Fruit fly (Drosophila melanogaster): ENCODE measurements around the gene CG42238.
A peak's percentile ranks its signal among the peaks of the same experiment; 100 is the strongest.

The CG42238 gene

dm6 chr2L:21038723-21039122 lies 13.2 kb downstream of the CG42238 start (continued):
- peak in 1 of 2 experiments; percentile 79 for TF ChIP-seq bsh (GFP tag; optimal IDR thresholded peaks at IDR 0.05)
- TF ChIP-seq H15 (GFP tag; IDR thresholded peaks at IDR 0.05), result 0 out of 3 replicates have a peak, but pooled peaks have one; percentile 49
- no peak for TF ChIP-seq inv (GFP tag; IDR thresholded peaks at IDR 0.05; ENCODE audit: partially characterized antibody)
- peak; percentile 75 for TF ChIP-seq slbo (GFP tag; IDR thresholded peaks at IDR 0.05)
- no peak for TF ChIP-seq kah (GFP tag; optimal IDR thresholded peaks at IDR 0.05)
- TF ChIP-seq seq (GFP tag; IDR thresholded peaks at IDR 0.05), result peak; percentile 44; the same call in 1 of the 2 replicates
- no peak for TF ChIP-seq HLHmδ (GFP tag; optimal IDR thresholded peaks at IDR 0.05)
- no peak for TF ChIP-seq zen2 (GFP tag; IDR thresholded peaks at IDR 0.05; ENCODE audit: partially characterized antibody)
- TF ChIP-seq crp (GFP tag; optimal IDR thresholded peaks at IDR 0.05), result no peak
- TF ChIP-seq CG31441 (GFP tag; IDR thresholded peaks at IDR 0.05), result peak; percentile 62
- no peak for TF ChIP-seq Mes4 (GFP tag; optimal IDR thresholded peaks at IDR 0.05)
- TF ChIP-seq btn (GFP tag; optimal IDR thresholded peaks at IDR 0.05), result no peak
- no peak for TF ChIP-seq CkIIα-i1 (GFP tag; IDR thresholded peaks at IDR 0.05)
- peak; percentile 74 for TF ChIP-seq phol (tag; optimal IDR thresholded peaks at IDR 0.05)
- TF ChIP-seq vvl (GFP tag; IDR thresholded peaks at IDR 0.05), result peak; percentile 75
- TF ChIP-seq schlank (tag; optimal IDR thresholded peaks at IDR 0.05), result peak; percentile 9
- peak; percentile 71 for TF ChIP-seq CG10366 (GFP tag; IDR thresholded peaks at IDR 0.05)
- peak; percentile 26 for TF ChIP-seq CG9609 (GFP tag; optimal IDR thresholded peaks at IDR 0.05)
- TF ChIP-seq ara (GFP tag; IDR thresholded peaks at IDR 0.05), result peak; percentile 76
- peak; percentile 78 for TF ChIP-seq Blimp-1 (GFP tag; optimal IDR thresholded peaks at IDR 0.05)
- TF ChIP-seq Dek (tag; optimal IDR thresholded peaks at IDR 0.05), result peak; percentile 21
- TF ChIP-seq Six4 (GFP tag; optimal IDR thresholded peaks at IDR 0.05), result peak; percentile 51
- TF ChIP-seq CG4730 (GFP tag; IDR thresholded peaks at IDR 0.05), result no peak
- no peak for TF ChIP-seq insv (GFP tag; optimal IDR thresholded peaks at IDR 0.05)
- TF ChIP-seq Scr (GFP tag; IDR thresholded peaks at IDR 0.05; ENCODE audit: partially characterized antibody), result no peak
- no peak for TF ChIP-seq nom (GFP tag; optimal IDR thresholded peaks at IDR 0.05)
- no peak for TF ChIP-seq jigr1 (GFP tag; IDR thresholded peaks at IDR 0.05)
- TF ChIP-seq pho (GFP tag; optimal IDR thresholded peaks at IDR 0.05), result peak; percentile 31
- no peak for TF ChIP-seq pb (GFP tag; optimal IDR thresholded peaks at IDR 0.05)
- no peak for TF ChIP-seq CG34376 (GFP tag; optimal IDR thresholded peaks at IDR 0.05)
- no peak for TF ChIP-seq prd (optimal IDR thresholded peaks at IDR 0.05)
- peak; percentile 69 for TF ChIP-seq prd (GFP tag; IDR thresholded peaks at IDR 0.05)
- TF ChIP-seq CG2116 (GFP tag; optimal IDR thresholded peaks at IDR 0.05), result no peak
- TF ChIP-seq Doc3 (GFP tag; IDR thresholded peaks at IDR 0.05; ENCODE audit: partially characterized antibody), result no peak
- TF ChIP-seq CG15073 (GFP tag; optimal IDR thresholded peaks at IDR 0.05), result no peak
- TF ChIP-seq Fer3 (tag; optimal IDR thresholded peaks at IDR 0.05), result peak; percentile 63
- TF ChIP-seq CG5953 (GFP tag; IDR thresholded peaks at IDR 0.05), result 0 out of 2 replicates have a peak, but pooled peaks have one; percentile 17
- peak; percentile 37 for TF ChIP-seq CG17829 (tag; optimal IDR thresholded peaks at IDR 0.05)
- no peak for TF ChIP-seq CG7963 (GFP tag; IDR thresholded peaks at IDR 0.05; ENCODE audit: partially characterized antibody)
- TF ChIP-seq klu (GFP tag; IDR thresholded peaks at IDR 0.05), result 0 out of 2 replicates have a peak, but pooled peaks have one; percentile 25
- TF ChIP-seq CG15514 (GFP tag; optimal IDR thresholded peaks at IDR 0.05), result peak; percentile 49
- 0 out of 3 replicates have a peak, but pooled peaks have one; percentile 23 for TF ChIP-seq B-H1 (GFP tag; IDR thresholded peaks at IDR 0.05)
- peak; percentile 46 for TF ChIP-seq CG2875 (GFP tag; optimal IDR thresholded peaks at IDR 0.05)
- TF ChIP-seq CG15696 (tag; optimal IDR thresholded peaks at IDR 0.05), result peak; percentile 27
- TF ChIP-seq Deaf1 (tag; optimal IDR thresholded peaks at IDR 0.05), result no peak
- no peak for TF ChIP-seq yki (optimal IDR thresholded peaks at IDR 0.05)
- TF ChIP-seq Trl (optimal IDR thresholded peaks at IDR 0.05), result no peak
- peak; percentile 49 for TF ChIP-seq Trl (GFP tag; optimal IDR thresholded peaks at IDR 0.05)
- peak; percentile 62 for TF ChIP-seq bab2 (GFP tag; optimal IDR thresholded peaks at IDR 0.05)
- peak; percentile 58 for TF ChIP-seq jumu (GFP tag; optimal IDR thresholded peaks at IDR 0.05)
- no peak for TF ChIP-seq CG1832 (GFP tag; optimal IDR thresholded peaks at IDR 0.05)
